Worm (Caenorhabditis elegans): ENCODE measurements around the gene cey-1.

- TF ChIP-seq syd-9 (tag; optimal IDR thresholded peaks at IDR 0.05): no peak
- TF ChIP-seq elt-2 (tag; optimal IDR thresholded peaks at IDR 0.05): no peak
- TF ChIP-seq pha-4 (tag; optimal IDR thresholded peaks at IDR 0.05): no peak
- TF ChIP-seq ceh-24 (tag; optimal IDR thresholded peaks at IDR 0.05): no peak
- no peak for TF ChIP-seq nhr-232 (tag; optimal IDR thresholded peaks at IDR 0.05)
- no peak for TF ChIP-seq ama-1 (optimal IDR thresholded peaks at IDR 0.05)
- no peak for TF ChIP-seq zip-5 (tag; optimal IDR thresholded peaks at IDR 0.05)
- no peak for TF ChIP-seq ttx-3 (tag; optimal IDR thresholded peaks at IDR 0.05)
- TF ChIP-seq nfya-1 (tag; optimal IDR thresholded peaks at IDR 0.05): no peak
- no peak for TF ChIP-seq sdc-2 (tag; optimal IDR thresholded peaks at IDR 0.05)
- TF ChIP-seq dmd-4 (tag; optimal IDR thresholded peaks at IDR 0.05; ENCODE audit: borderline replicate concordance): no peak
- TF ChIP-seq pat-9 (tag; optimal IDR thresholded peaks at IDR 0.05): no peak
Observed at ce11 chrII:11016435-11016834, 24.6 kb downstream of the cey-1 start.

Data from whole organism, late embryonic.